Worm (Caenorhabditis elegans) whole organism, late embryonic: ENCODE results near the gene oac-40.

ENCODE experiments used
- ama-1 ChIP-seq: fragments of 150-350 bp; optimal IDR thresholded peaks from 2 replicates; lab custom pipeline; 2014
- hlh-8 ChIP-seq: sonication (generic microtip); optimal IDR thresholded peaks from 2 replicates; lab custom pipeline; 2016; ENCODE audit warnings: missing genotype, missing genetic modification characterization, missing compliant biosample characterization
- pag-3 ChIP-seq: sonication (generic microtip); optimal IDR thresholded peaks from 2 replicates; lab custom pipeline; 2016; ENCODE audit warnings: missing compliant biosample characterization, missing genetic modification characterization, borderline replicate concordance

DNA sequence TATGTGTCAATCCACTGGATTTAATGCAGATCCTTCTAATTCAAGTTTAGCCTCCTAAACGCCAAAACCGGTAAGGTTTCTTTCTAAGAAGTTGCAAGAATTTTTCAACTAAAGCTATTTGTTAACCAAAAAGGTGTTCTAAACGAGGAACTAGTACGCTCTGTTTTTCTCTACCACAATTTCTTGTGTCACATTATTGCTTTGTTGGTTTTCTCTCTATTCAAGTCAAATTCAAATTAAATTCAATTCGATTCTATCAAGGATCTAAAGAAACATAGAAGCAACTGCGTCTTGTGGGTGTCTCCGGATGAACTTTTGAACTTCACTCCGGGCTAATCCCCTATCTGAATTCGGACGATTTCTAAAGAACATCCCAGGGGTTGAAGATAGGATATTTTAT is at the start of gene oac-40:
- TF ChIP-seq pag-3 (tag; lab: Kevin White, UChicago) = no peak
- TF ChIP-seq hlh-8 = no peak
- no peak for TF ChIP-seq ama-1
